Worm (Caenorhabditis elegans) whole organism, young adult: Measurements from ENCODE around the gene pkd-2.
"Not testable (repeated sequence)": the region's sequence is repeated elsewhere in the genome, so short reads cannot be mapped to it uniquely, and the experiment has no call there.

Source experiments
- B0035.1 ChIP-seq: sonication (generic microtip); optimal IDR thresholded peaks from 2 replicates; lab custom pipeline; 2016; ENCODE audit warnings: missing genetic modification characterization, mild to moderate bottlenecking, missing compliant biosample characterization, missing genotype, missing genetic modification reagents
- C06A6.2 ChIP-seq: fragments of 200-800 bp; sonication (Bioruptor generic); conservative IDR thresholded peaks from 2 replicates; pipeline ENCODE4 v1.3.6; 2022; ENCODE audit warnings: missing genetic modification characterization, missing compliant biosample characterization
- C17E4.6 ChIP-seq: fragments of 200-800 bp; sonication (Bioruptor generic); IDR thresholded peaks from 2 replicates; pipeline ENCODE4 v1.3.6; 2022; ENCODE audit warnings: missing genetic modification reagents, missing genetic modification characterization, missing compliant biosample characterization
- F23B12.7 ChIP-seq: sonication (generic microtip); optimal IDR thresholded peaks from 2 replicates; lab custom pipeline; 2017; ENCODE audit warnings: missing genetic modification characterization, mild to moderate bottlenecking, missing compliant biosample characterization, antibody characterized with exemption, moderate library complexity; ENCODE audit not compliant: insufficient read depth
- F39B2.1 ChIP-seq: fragments of 200-800 bp; sonication (Bioruptor generic); IDR thresholded peaks from 2 replicates; pipeline ENCODE4 v1.3.6; 2022; ENCODE audit warnings: missing genetic modification reagents, missing genetic modification characterization, missing compliant biosample characterization
- F49E8.2 ChIP-seq: sonication (generic microtip); optimal IDR thresholded peaks from 3 replicates; lab custom pipeline; 2017; ENCODE audit warnings: missing genetic modification characterization, mild to moderate bottlenecking, missing compliant biosample characterization, antibody characterized with exemption, moderate library complexity; ENCODE audit not compliant: insufficient read depth
- F52B5.7 ChIP-seq: sonication (generic microtip); optimal IDR thresholded peaks from 2 replicates; lab custom pipeline; 2016; ENCODE audit warnings: mild to moderate bottlenecking, missing genetic modification characterization, missing compliant biosample characterization
- K11D2.4 ChIP-seq: fragments of 200-800 bp; sonication (Bioruptor generic); IDR thresholded peaks from 2 replicates; pipeline ENCODE4 v1.3.6; 2022; ENCODE audit warnings: missing genetic modification reagents, missing genetic modification characterization, missing compliant biosample characterization
- Y53F4B.3 ChIP-seq: fragments of 200-800 bp; sonication (Bioruptor generic); IDR thresholded peaks from 2 replicates; pipeline ENCODE4 v1.3.6; 2022; ENCODE audit warnings: missing genetic modification reagents, missing genetic modification characterization, missing compliant biosample characterization
- ZK185.1 ChIP-seq: sonication (generic microtip); optimal IDR thresholded peaks from 2 replicates; lab custom pipeline; 2016; ENCODE audit warnings: mild to moderate bottlenecking, missing genetic modification characterization, missing compliant biosample characterization; ENCODE audit not compliant: poor library complexity, severe bottlenecking
- aptf-2 ChIP-seq: fragments of 200-800 bp; sonication (Bioruptor generic); conservative IDR thresholded peaks from 2 replicates; pipeline ENCODE4 v1.3.6; 2022; ENCODE audit warnings: missing genetic modification reagents, missing genetic modification characterization, missing compliant biosample characterization
- attf-6 ChIP-seq: fragments of 200-800 bp; sonication (Bioruptor generic); IDR thresholded peaks from 2 replicates; pipeline ENCODE4 v1.3.6; 2022; ENCODE audit warnings: missing genetic modification reagents, missing genetic modification characterization, missing compliant biosample characterization
- ccch-3 ChIP-seq: fragments of 200-800 bp; sonication (Bioruptor generic); optimal IDR thresholded peaks from 2 replicates; lab custom pipeline; 2018; ENCODE audit warnings: mild to moderate bottlenecking, missing genetic modification characterization, missing compliant biosample characterization
- cebp-2 ChIP-seq: fragments of 200-800 bp; sonication (Bioruptor generic); IDR thresholded peaks from 2 replicates; pipeline ENCODE4 v1.3.6; 2022; ENCODE audit warnings: missing genetic modification characterization, missing compliant biosample characterization
- ceh-100 ChIP-seq: fragments of 200-800 bp; sonication (Bioruptor generic); IDR thresholded peaks from 2 replicates; pipeline ENCODE4 v1.3.6; 2022; ENCODE audit warnings: missing genetic modification reagents, missing genetic modification characterization, missing compliant biosample characterization
- ceh-91 ChIP-seq: fragments of 200-800 bp; sonication (Bioruptor generic); IDR thresholded peaks from 2 replicates; pipeline ENCODE4 v1.3.6; 2022; ENCODE audit warnings: missing genetic modification reagents, missing genetic modification characterization, missing compliant biosample characterization
- die-1 ChIP-seq: sonication (generic microtip); optimal IDR thresholded peaks from 2 replicates; lab custom pipeline; 2016; ENCODE audit warnings: missing genotype, mild to moderate bottlenecking, missing genetic modification characterization, missing compliant biosample characterization
- egl-44 ChIP-seq: fragments of 200-800 bp; sonication (Bioruptor generic); IDR thresholded peaks from 2 replicates; pipeline ENCODE4 v1.3.6; 2022; ENCODE audit warnings: missing genetic modification reagents, missing genetic modification characterization, missing compliant biosample characterization
- hmg-1.2 ChIP-seq: fragments of 200-800 bp; sonication (Bioruptor generic); IDR thresholded peaks from 2 replicates; pipeline ENCODE4 v1.3.6; 2022; ENCODE audit warnings: missing genetic modification reagents, missing genetic modification characterization, missing compliant biosample characterization
- lag-1 ChIP-seq: fragments of 200-800 bp; sonication (Bioruptor generic); IDR thresholded peaks from 2 replicates; pipeline ENCODE4 v1.3.6; 2022; ENCODE audit warnings: missing genetic modification reagents, missing genetic modification characterization, missing compliant biosample characterization
- lin-26 ChIP-seq: fragments of 200-800 bp; sonication (Bioruptor generic); IDR thresholded peaks from 2 replicates; pipeline ENCODE4 v1.3.6; 2022; ENCODE audit warnings: missing genetic modification reagents, missing genetic modification characterization, missing compliant biosample characterization
- lin-54 ChIP-seq: fragments of 200-800 bp; sonication (Bioruptor generic); optimal IDR thresholded peaks from 2 replicates; lab custom pipeline; 2018; ENCODE audit warnings: mild to moderate bottlenecking, missing genetic modification characterization, missing compliant biosample characterization
- lir-1 ChIP-seq: fragments of 200-800 bp; sonication (Bioruptor generic); conservative IDR thresholded peaks from 2 replicates; pipeline ENCODE4 v1.3.6; 2022; ENCODE audit warnings: missing genetic modification reagents, missing genetic modification characterization, missing compliant biosample characterization
- lsy-27 ChIP-seq: sonication (generic microtip); optimal IDR thresholded peaks from 2 replicates; lab custom pipeline; 2017; ENCODE audit warnings: missing genetic modification characterization, mild to moderate bottlenecking, missing compliant biosample characterization, antibody characterized with exemption, missing genotype, borderline replicate concordance; ENCODE audit not compliant: insufficient read depth
- mxl-1 ChIP-seq: sonication (generic microtip); optimal IDR thresholded peaks from 2 replicates; lab custom pipeline; 2016; ENCODE audit warnings: missing genetic modification characterization, missing compliant biosample characterization
- nfya-2 ChIP-seq: fragments of 200-800 bp; sonication (Bioruptor generic); IDR thresholded peaks from 2 replicates; pipeline ENCODE4 v1.3.6; 2022; ENCODE audit warnings: missing genetic modification reagents, missing genetic modification characterization, missing compliant biosample characterization
- nhr-80 ChIP-seq: sonication (generic microtip); optimal IDR thresholded peaks from 2 replicates; lab custom pipeline; 2016; ENCODE audit warnings: missing genetic modification characterization, missing compliant biosample characterization
- pbrm-1 ChIP-seq: fragments of 200-800 bp; sonication (Bioruptor generic); IDR thresholded peaks from 2 replicates; pipeline ENCODE4 v1.3.6; 2022; ENCODE audit warnings: missing genetic modification reagents, missing genetic modification characterization, missing compliant biosample characterization
- rec-8 ChIP-seq, 2 experiments: sonication (generic microtip); optimal IDR thresholded peaks; 2 replicates each; lab custom pipeline; 2016; ENCODE audit warnings: mild to moderate bottlenecking in 2 of 2, missing genetic modification characterization in 2 of 2, missing genetic modification reagents in 2 of 2, missing genotype in 2 of 2, missing biosample characterization in 1 of 2, missing compliant biosample characterization in 1 of 2, moderate library complexity in 1 of 2
- repo-1 ChIP-seq: sonication (generic microtip); optimal IDR thresholded peaks from 2 replicates; lab custom pipeline; 2017; ENCODE audit warnings: mild to moderate bottlenecking, missing genetic modification characterization, missing compliant biosample characterization
- snpc-4 ChIP-seq, 5 experiments: fragments of 150-350 bp in 1 of 5; sonication (generic microtip) in 4 of 5; optimal IDR thresholded peaks; 2 replicates each; lab custom pipeline; 2014 to 2018; ENCODE audit warnings: missing genetic modification characterization in 5 of 5, missing biosample characterization in 3 of 5, antibody characterized with exemption in 2 of 5, mild to moderate bottlenecking in 2 of 5, missing compliant biosample characterization in 2 of 5, missing genotype in 2 of 5, moderate library complexity in 2 of 5, missing genetic modification reagents in 1 of 5
- sptf-2 ChIP-seq: fragments of 200-800 bp; sonication (Bioruptor generic); optimal IDR thresholded peaks from 2 replicates; lab custom pipeline; 2018; ENCODE audit warnings: mild to moderate bottlenecking, missing genetic modification characterization, missing compliant biosample characterization
- tbx-9 ChIP-seq: sonication (generic microtip); optimal IDR thresholded peaks from 2 replicates; lab custom pipeline; 2016; ENCODE audit warnings: borderline replicate concordance, missing genetic modification characterization, inconsistent platforms, missing compliant biosample characterization
- unc-62 ChIP-seq: fragments of 150-350 bp; optimal IDR thresholded peaks from 2 replicates; lab custom pipeline; 2014; ENCODE audit warnings: missing biosample characterization, missing genetic modification reagents, missing genetic modification characterization
- ztf-18 ChIP-seq: sonication (generic microtip); optimal IDR thresholded peaks from 2 replicates; lab custom pipeline; 2016; ENCODE audit warnings: missing genotype, mild to moderate bottlenecking, missing genetic modification characterization, missing compliant biosample characterization
- ztf-6 ChIP-seq: fragments of 200-800 bp; sonication (Bioruptor generic); IDR thresholded peaks from 2 replicates; pipeline ENCODE4 v1.3.6; 2022; ENCODE audit warnings: missing genetic modification reagents, missing genetic modification characterization, missing compliant biosample characterization

The pkd-2 gene

ce11 chrIV:15234272-15234671, 521 bp downstream of the pkd-2 start (continued):
- no peak for TF ChIP-seq F52B5.7 (tag; lab: Kevin White, UChicago)
- no peak for TF ChIP-seq B0035.1 (tag; lab: Kevin White, UChicago)
- peak; percentile 84 for TF ChIP-seq hmg-1.2 (GFP tag; lab: Robert Waterston, UW)
- peak; percentile 58 for TF ChIP-seq F49E8.2
- no peak for TF ChIP-seq F23B12.7 (tag; lab: Kevin White, UChicago)

ce11 chrIV:15220253-15220652, 14.5 kb downstream of the pkd-2 start, which contains the start of gene Y40H7A.11:
Gene Y40H7A.11, minus strand, starts transcription at chrIV:15220353.
- TF ChIP-seq K11D2.4 (GFP tag; lab: Robert Waterston, UW) (no peak), aptf-2 (GFP tag; lab: Robert Waterston, UW) (no peak), ztf-6 (GFP tag; lab: Robert Waterston, UW) (no peak), ceh-100 (no peak), ztf-18 (tag; lab: Kevin White, UChicago) (no peak), rec-8 (tag; optimal IDR thresholded peaks at IDR 0.05; lab: Kevin White, UChicago) (no peak), Y53F4B.3 (no peak), nfya-2 (GFP tag; lab: Robert Waterston, UW) (no peak), ccch-3 (GFP tag; lab: Kevin White, UChicago) (no peak), F39B2.1 (no peak), C06A6.2 (GFP tag; lab: Robert Waterston, UW) (no peak)

- TF ChIP-seq pbrm-1 (0 out of 2 replicates have a peak, but pooled peaks have one; percentile 31), hmg-1.2 (GFP tag; lab: Robert Waterston, UW) (peak; percentile 5; the same call in 1 of the 2 replicates), cebp-2 (peak; percentile 80; the same call in 1 of the 2 replicates), snpc-4 (tag; optimal IDR thresholded peaks at IDR 0.05; lab: Kevin White, UChicago) (peak in 2 of 4 experiments; percentile 6 to 91), attf-6 (GFP tag; lab: Robert Waterston, UW) (peak; percentile 83; the same call in 1 of the 2 replicates)
- TF ChIP-seq snpc-4 (GFP tag; optimal IDR thresholded peaks at IDR 0.05; lab: Kevin White, UChicago), result not testable (repeated sequence)
Observed at ce11 chrIV:15218107-15218657, 16.6 kb downstream of the pkd-2 start.

- TF ChIP-seq C17E4.6, result no peak
- TF ChIP-seq repo-1, result no peak
- 0 out of 2 replicates have a peak, but pooled peaks have one; percentile 34 for TF ChIP-seq attf-6 (GFP tag; lab: Robert Waterston, UW)
- peak; percentile 74 for TF ChIP-seq nhr-80 (tag; lab: Kevin White, UChicago)
- TF ChIP-seq unc-62 (GFP tag; lab: Kevin White, UChicago), result peak; percentile 26
Observed at ce11 chrIV:15215470-15215869, 19.3 kb downstream of the pkd-2 start, which contains the start of gene Y40H7A.10. Gene Y40H7A.10, minus strand, starts transcription at chrIV:15215597.

ce11 chrIV:15214694-15215093, 20.1 kb downstream of the pkd-2 start:
- TF ChIP-seq lir-1 (no peak), lin-26 (no peak), attf-6 (GFP tag; lab: Robert Waterston, UW) (peak; percentile 62; the same call in 1 of the 2 replicates), snpc-4 (GFP tag; optimal IDR thresholded peaks at IDR 0.05; lab: Kevin White, UChicago) (no peak), snpc-4 (tag; optimal IDR thresholded peaks at IDR 0.05; lab: Kevin White, UChicago) (peak in 1 of 4 experiments; percentile 18)

ce11 chrIV:15210482-15210881, 24.3 kb downstream of the pkd-2 start:
- TF ChIP-seq tbx-9 (tag; lab: Kevin White, UChicago) (no peak), attf-6 (GFP tag; lab: Robert Waterston, UW) (peak; percentile 73; the same call in 1 of the 2 replicates), lir-1 (no peak), mxl-1 (tag; lab: Kevin White, UChicago) (no peak), die-1 (tag; lab: Kevin White, UChicago) (no peak), ceh-91 (GFP tag; lab: Robert Waterston, UW) (no peak), ZK185.1 (tag; lab: Kevin White, UChicago) (no peak), F49E8.2 (no peak), egl-44 (GFP tag; lab: Robert Waterston, UW) (no peak), B0035.1 (tag; lab: Kevin White, UChicago) (no peak), sptf-2 (GFP tag; lab: Kevin White, UChicago) (no peak), lsy-27 (tag; lab: Kevin White, UChicago) (no peak), lag-1 (GFP tag; lab: Robert Waterston, UW) (no peak), lin-54 (GFP tag; lab: Kevin White, UChicago) (no peak), snpc-4 (GFP tag; optimal IDR thresholded peaks at IDR 0.05; lab: Kevin White, UChicago) (no peak), snpc-4 (tag; optimal IDR thresholded peaks at IDR 0.05; lab: Kevin White, UChicago) (peak in 1 of 4 experiments; percentile 5), nfya-2 (GFP tag; lab: Robert Waterston, UW) (no peak)
